Fruit fly (Drosophila melanogaster) whole organism: ENCODE results near the gene CG18213.

Experiments
- EcR ChIP-seq, 2 experiments: fragments of >200 bp; optimal IDR thresholded peaks; 2 replicates each; lab custom pipeline; 2017; ENCODE audit warnings: missing biosample characterization in 2 of 2, missing genetic modification characterization in 2 of 2, missing genetic modification reagents in 2 of 2
- pan ChIP-seq: fragments of >200 bp; optimal IDR thresholded peaks from 2 replicates; lab custom pipeline; 2017
- psq ChIP-seq: fragments of >200 bp; optimal IDR thresholded peaks from 2 replicates; lab custom pipeline; 2017

dm6 chr3R:17014276-17014675, 25.7 kb downstream of the CG18213 start, which contains the start of gene Pxd:
- no peak for TF ChIP-seq psq (lab: Kevin White, UChicago)
- no peak for TF ChIP-seq EcR (GFP tag; optimal IDR thresholded peaks at IDR 0.05; lab: Kevin White, UChicago)
- TF ChIP-seq pan (lab: Kevin White, UChicago), result no peak
